Fruit fly (Drosophila melanogaster): ENCODE data around the gene PlexB.

PlexB gene

DNA sequence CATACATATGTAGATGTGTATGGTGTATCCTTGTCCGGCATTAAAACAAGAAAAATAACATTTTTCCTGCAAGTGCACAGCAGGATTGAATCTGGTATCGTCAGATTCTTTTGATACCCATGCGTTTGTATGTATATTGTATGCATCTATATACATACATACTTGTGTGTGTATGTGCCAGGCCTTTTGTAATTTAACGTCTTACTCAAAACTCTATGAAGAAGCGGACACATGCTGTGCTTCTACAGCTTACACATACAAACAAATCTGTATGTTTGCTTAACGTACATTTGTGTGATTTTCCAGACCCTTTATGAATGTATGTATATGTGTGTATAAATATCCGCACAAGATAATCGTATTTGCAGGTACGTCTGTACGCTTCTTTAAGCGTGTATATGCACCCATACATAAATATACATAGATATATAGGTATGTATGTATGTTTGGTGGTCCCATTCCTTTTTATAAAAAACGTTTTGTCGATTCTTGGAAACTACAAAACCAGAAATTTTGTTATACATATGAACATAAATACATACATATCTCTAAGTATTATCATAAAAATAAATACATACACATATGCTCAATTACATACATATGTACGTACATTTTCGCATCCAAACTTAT is 15.4 kb upstream of the PlexB start:
- peak; percentile 1 for TF ChIP-seq noc (tag; optimal IDR thresholded peaks at IDR 0.05)

DNA sequence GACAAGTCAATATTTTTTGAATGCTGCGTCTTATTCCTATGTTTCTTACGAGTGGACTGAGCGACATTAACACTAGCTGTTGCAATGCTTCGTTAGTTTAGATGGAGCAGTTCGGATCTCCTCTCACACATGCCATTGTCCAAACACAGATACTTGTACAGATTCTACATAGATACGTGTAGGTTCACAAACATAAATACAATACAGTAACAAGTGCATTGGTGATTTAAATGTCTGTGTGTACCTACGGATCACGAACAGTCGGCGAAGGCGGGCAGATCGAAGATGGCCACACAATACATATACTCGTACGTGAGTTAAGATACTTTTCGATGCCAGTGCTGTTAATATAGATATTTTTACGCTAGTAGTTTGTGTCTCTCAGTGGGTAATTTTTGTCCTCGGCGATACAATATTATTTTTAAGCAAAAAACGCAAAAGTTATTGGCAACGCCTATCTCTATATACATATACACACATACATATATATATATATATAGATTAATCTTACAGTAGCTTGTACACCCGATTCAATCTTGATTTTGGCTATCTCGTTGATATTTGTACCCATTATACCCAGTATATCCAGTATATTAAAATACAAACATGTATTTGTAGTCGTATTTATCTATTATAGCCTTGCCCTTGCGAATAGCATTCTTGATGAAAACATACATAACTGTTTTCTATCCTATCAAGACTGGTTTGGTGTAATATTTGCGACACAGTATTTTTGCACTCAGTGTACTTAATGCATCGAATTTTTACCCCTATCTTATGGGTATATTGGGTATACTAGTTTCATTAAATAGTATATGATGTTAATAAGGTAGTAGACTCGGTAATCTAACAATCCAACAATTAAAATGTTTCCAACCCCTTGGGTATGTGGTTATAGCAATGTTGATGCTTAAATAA is 12.9 kb upstream of the PlexB start, which contains the start of gene ci:
Gene ci, minus strand, starts transcription at position 800 of the 918 bp plus-strand sequence.
- TF ChIP-seq noc (tag; optimal IDR thresholded peaks at IDR 0.05): no peak

DNA sequence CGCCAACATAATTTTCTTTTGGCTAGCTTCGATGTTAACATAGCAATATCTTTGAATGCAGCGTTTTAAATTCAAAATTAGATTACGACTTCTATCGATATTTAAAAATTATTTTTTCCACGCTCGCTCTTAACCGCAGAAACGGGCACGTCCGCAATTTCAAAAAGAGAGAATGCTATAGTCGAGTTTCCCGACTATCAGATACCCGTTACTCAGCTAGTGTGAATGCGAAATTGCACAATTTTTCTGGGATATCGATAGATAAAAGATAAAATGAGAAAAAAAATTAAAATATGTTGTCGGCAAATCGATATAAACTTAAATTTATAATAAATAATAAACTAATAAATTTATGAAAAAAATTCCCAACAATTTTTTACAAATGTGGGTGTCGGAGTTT is 11.1 kb upstream of the PlexB start:
- no peak for TF ChIP-seq noc (tag; optimal IDR thresholded peaks at IDR 0.05)

DNA sequence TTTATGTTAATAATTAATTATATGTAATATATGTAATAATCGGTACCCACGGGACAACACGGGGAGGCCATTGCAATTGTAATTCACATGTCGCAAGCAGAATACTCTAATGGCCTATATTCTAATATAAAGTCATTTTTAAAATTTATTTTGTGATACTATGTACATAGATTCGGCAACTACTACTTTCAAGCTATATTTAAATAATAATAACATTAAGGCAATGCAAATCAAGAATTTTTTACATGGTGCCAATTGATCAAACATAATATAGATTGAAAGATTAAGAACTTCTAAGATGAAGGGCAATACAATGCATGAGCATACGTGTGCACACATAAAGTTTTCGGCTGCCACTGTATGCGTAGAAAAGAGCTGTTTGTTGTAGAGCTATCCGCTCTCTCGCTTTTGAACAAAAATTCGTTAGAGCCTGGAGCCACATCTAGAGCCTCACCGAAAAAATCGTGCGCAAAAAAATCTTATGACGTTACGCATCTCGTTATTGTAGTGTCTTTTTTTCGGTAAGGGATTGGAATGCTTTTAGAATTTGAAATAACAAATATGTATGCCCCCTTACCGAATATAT is 3.5 kb upstream of the PlexB start:
- TF ChIP-seq noc (tag; optimal IDR thresholded peaks at IDR 0.05): no peak

DNA sequence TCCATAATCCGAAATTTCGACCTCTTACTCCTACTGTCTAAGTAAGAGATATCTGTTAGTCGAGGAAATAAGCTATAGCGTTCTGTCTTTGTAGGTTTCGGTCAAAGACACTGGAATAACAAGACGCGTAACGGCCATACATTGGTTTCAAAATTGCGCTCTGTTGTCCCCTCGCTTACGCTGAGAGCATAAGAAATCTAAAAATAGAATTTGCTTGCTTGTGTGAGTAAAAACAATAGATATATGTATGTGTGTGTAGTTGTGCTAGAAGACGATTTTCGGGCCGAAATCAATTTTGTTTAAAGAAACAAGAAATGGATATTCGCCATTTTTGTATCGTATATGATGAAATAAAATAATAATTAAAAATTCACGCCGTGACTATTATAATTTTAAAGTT is 2.9 kb upstream of the PlexB start:
- TF ChIP-seq noc (tag; optimal IDR thresholded peaks at IDR 0.05): no peak

DNA sequence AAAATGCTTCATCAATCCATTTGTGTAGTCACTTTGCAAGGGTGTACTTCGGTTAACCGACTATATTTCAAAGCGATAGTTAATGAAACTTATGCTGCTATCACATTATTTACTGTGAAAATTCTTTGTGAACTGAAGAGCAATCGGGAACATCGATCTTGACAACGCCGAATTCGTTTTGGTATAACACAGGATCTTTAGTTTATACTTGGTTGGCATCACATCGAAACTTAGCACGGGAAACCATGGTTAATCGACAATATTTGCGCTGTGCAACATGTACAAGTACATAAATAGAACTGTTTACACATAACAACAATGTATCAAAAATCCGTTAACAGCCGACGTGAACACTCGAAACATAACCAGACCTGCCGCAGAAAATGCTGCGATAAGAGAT is 1.2 kb upstream of the PlexB start:
- TF ChIP-seq noc (tag; optimal IDR thresholded peaks at IDR 0.05): no peak

DNA sequence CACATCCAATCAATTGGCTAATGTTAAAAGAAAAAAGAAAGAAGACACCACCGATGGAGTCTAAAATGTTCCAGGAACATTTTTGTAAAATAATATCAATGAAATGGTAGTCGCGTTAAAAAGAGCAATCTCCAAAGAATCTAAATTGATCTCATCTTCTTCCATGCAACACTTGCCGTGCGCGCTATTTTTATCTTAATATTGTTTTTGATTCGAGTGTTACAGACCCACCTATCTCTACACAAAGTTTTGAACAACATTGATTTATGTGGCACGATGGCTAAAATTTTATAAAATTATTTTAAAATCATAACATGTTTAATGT is 320 bp upstream of the PlexB start:
- TF ChIP-seq noc (tag; optimal IDR thresholded peaks at IDR 0.05): no peak

DNA sequence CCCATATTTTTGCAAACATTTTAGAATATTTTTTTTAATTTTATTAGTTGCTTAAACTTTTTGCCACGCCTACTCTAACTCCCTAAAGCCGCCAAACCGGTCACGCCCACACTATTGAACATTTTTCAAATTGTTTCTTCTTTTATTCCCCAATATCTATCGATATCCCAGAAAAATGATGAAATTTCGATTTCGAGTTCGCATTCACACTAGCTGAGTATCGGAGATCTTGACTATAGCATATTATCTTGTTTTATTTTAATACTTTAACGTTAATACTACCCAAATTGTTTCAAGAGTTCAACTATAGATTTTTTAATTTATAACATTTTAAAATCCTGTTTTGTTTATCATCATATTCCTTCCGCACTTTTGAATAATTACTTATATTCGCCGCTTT is 1.2 kb downstream of the PlexB start:
- no peak for TF ChIP-seq noc (tag; optimal IDR thresholded peaks at IDR 0.05)

DNA sequence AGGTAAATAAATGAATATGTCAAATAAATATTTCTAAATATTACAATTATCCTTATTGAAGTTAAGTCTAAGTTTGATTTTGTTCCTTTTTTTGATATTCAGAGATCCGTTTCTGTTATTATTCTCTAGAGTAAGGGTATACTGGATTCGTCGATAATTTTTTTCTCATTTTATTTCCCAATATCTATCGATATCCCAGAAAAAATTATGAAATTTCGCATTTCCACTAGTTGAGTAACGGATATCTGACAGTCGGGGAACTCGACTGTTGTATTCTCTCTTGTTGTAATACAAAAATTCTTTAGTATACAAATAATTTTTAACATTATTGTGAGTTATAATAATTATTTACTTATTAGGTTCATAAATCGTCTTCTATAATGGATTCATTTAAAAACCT is 42.2 kb downstream of the PlexB start:
- TF ChIP-seq noc (tag; optimal IDR thresholded peaks at IDR 0.05): no peak

DNA sequence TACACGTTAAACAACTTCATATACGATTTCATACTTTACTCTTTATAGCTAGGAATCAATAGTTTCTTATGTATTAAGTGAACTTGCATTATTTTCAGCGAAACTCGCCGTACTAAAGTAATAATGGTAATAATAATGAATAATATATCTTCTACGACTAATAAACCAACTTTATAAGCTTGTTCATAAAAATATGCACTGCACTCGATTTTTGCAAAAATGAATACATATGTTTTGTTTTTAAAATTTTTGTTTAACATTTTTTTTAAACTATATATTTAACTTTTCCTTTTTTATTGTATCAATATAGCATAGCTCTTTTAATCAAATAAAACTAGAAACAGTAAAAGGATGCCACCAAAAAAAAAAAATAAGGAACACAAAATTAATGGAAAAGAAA is 43.0 kb downstream of the PlexB start, which contains the start of gene JYalpha:
Gene JYalpha, plus strand, starts transcription at position 301 of the 400 bp plus-strand sequence.
- no peak for TF ChIP-seq noc (tag; optimal IDR thresholded peaks at IDR 0.05)

Data from whole organism, larva.